Fruit fly (Drosophila melanogaster) whole organism, embryonic: ENCODE measurements around the gene CG32117.
A peak's percentile ranks its signal among the peaks of the same experiment; 100 is the strongest.

ENCODE experiments used
- Ada2b ChIP-seq: fragments of 200-800 bp; sonication (Bioruptor generic); IDR thresholded peaks from 2 replicates; pipeline ENCODE4 v1.3.6; 2022; ENCODE audit warnings: missing biosample characterization, missing genetic modification characterization
- Antp ChIP-seq: fragments of 200-800 bp; sonication (Bioruptor generic); optimal IDR thresholded peaks from 3 replicates; lab custom pipeline; 2016; ENCODE audit warnings: missing biosample characterization, missing genetic modification characterization
- CG10543 ChIP-seq: fragments of 200-800 bp; sonication (Bioruptor generic); optimal IDR thresholded peaks from 3 replicates; lab custom pipeline; 2017; ENCODE audit warnings: missing biosample characterization, mild to moderate bottlenecking, missing genetic modification characterization, moderate library complexity
- CG10565 ChIP-seq: fragments of 200-800 bp; sonication (Bioruptor generic); optimal IDR thresholded peaks from 3 replicates; lab custom pipeline; 2016; ENCODE audit warnings: missing biosample characterization, mild to moderate bottlenecking, missing genetic modification characterization
- CG11247 ChIP-seq: fragments of 200-800 bp; sonication (Bioruptor generic); IDR thresholded peaks from 2 replicates; pipeline ENCODE4 v1.3.6; 2022; ENCODE audit warnings: missing biosample characterization, missing genetic modification characterization
- CG12236 ChIP-seq: fragments of 200-800 bp; sonication (Bioruptor generic); optimal IDR thresholded peaks from 2 replicates; lab custom pipeline; 2016; ENCODE audit warnings: missing biosample characterization, missing genetic modification characterization
- CG1233 ChIP-seq: fragments of 200-800 bp; sonication (Bioruptor generic); optimal IDR thresholded peaks from 4 replicates; lab custom pipeline; 2018; ENCODE audit warnings: missing biosample characterization, mild to moderate bottlenecking, missing genetic modification characterization
- CG13424 ChIP-seq: fragments of 200-800 bp; sonication (Bioruptor generic); optimal IDR thresholded peaks from 2 replicates; lab custom pipeline; 2019; ENCODE audit warnings: missing biosample characterization, mild to moderate bottlenecking, missing genetic modification characterization, moderate library complexity
- CG14014 ChIP-seq: fragments of 200-800 bp; sonication (Bioruptor generic); IDR thresholded peaks from 2 replicates; pipeline ENCODE4 v1.3.6; 2022; ENCODE audit warnings: missing biosample characterization, missing genetic modification characterization
- CG14441 ChIP-seq: fragments of 200-800 bp; sonication (Bioruptor generic); IDR thresholded peaks from 2 replicates; pipeline ENCODE4 v1.3.6; 2022; ENCODE audit warnings: missing biosample characterization, missing genetic modification characterization
- CG15514 ChIP-seq: fragments of 200-800 bp; sonication (Bioruptor generic); optimal IDR thresholded peaks from 3 replicates; lab custom pipeline; 2017; ENCODE audit warnings: missing biosample characterization, missing genetic modification characterization, mild to moderate bottlenecking, moderate library complexity, missing genetic modification reagents
- CG1647 ChIP-seq: fragments of 200-800 bp; sonication (Bioruptor generic); optimal IDR thresholded peaks from 3 replicates; lab custom pipeline; 2016; ENCODE audit warnings: missing biosample characterization, missing genetic modification characterization
- CG17328 ChIP-seq: fragments of 200-800 bp; sonication (Bioruptor generic); IDR thresholded peaks from 2 replicates; pipeline ENCODE4 v1.3.6; 2022; ENCODE audit warnings: missing biosample characterization, missing genetic modification characterization
- CG18764 ChIP-seq: fragments of 200-800 bp; sonication (Bioruptor generic); optimal IDR thresholded peaks from 3 replicates; lab custom pipeline; 2016; ENCODE audit warnings: missing biosample characterization, missing genetic modification characterization
- CG2712 ChIP-seq: fragments of 200-800 bp; optimal IDR thresholded peaks from 3 replicates; lab custom pipeline; 2019; ENCODE audit warnings: missing biosample characterization, mild to moderate bottlenecking, missing genetic modification characterization, moderate library complexity
- CG32532 ChIP-seq: fragments of 200-800 bp; sonication (Bioruptor generic); IDR thresholded peaks from 2 replicates; pipeline ENCODE4 v1.3.6; 2022; ENCODE audit warnings: missing biosample characterization, missing genetic modification characterization
- CG4617 ChIP-seq: fragments of 200-800 bp; sonication (Bioruptor generic); optimal IDR thresholded peaks from 3 replicates; lab custom pipeline; 2016; ENCODE audit warnings: missing biosample characterization, missing genetic modification characterization, borderline replicate concordance
- D ChIP-seq, 2 experiments: fragments of 200-800 bp in 1 of 2; fragments of >200 bp in 1 of 2; sonication (Bioruptor generic) in 1 of 2; optimal IDR thresholded peaks; 2 replicates in 1 of 2; 3 replicates in 1 of 2; lab custom pipeline; 2017; ENCODE audit warnings: mild to moderate bottlenecking in 1 of 2, missing biosample characterization in 1 of 2, missing genetic modification characterization in 1 of 2, missing genetic modification reagents in 1 of 2
- Doc2 ChIP-seq: fragments of 200-800 bp; sonication (Bioruptor generic); IDR thresholded peaks from 2 replicates; pipeline ENCODE4 v1.3.6; 2022; ENCODE audit warnings: missing biosample characterization, missing genetic modification characterization
- Ets65A ChIP-seq: fragments of 200-800 bp; sonication (Bioruptor generic); peaks from one replicate; lab custom pipeline; 2016; ENCODE audit warnings: missing biosample characterization, missing genetic modification characterization
- Hey ChIP-seq: fragments of 200-800 bp; sonication (Bioruptor generic); optimal IDR thresholded peaks from 3 replicates; lab custom pipeline; 2018; ENCODE audit warnings: missing biosample characterization, mild to moderate bottlenecking, missing genetic modification characterization
- Kr ChIP-seq: fragments of 200-800 bp; sonication (Bioruptor generic); optimal IDR thresholded peaks from 2 replicates; lab custom pipeline; 2017; ENCODE audit warnings: missing biosample characterization, mild to moderate bottlenecking, missing genetic modification characterization
- MESR4 ChIP-seq: fragments of 200-800 bp; sonication (Bioruptor generic); optimal IDR thresholded peaks from 2 replicates; lab custom pipeline; 2018; ENCODE audit warnings: missing biosample characterization, mild to moderate bottlenecking, missing genetic modification characterization, moderate library complexity
- Mad ChIP-seq: fragments of 200-800 bp; sonication (Bioruptor generic); optimal IDR thresholded peaks from 2 replicates; lab custom pipeline; 2016; ENCODE audit warnings: missing biosample characterization, missing genetic modification characterization
- Mrtf ChIP-seq: fragments of 200-800 bp; sonication (Bioruptor generic); IDR thresholded peaks from 3 replicates; pipeline ENCODE4 v1.3.6; 2022; ENCODE audit warnings: missing biosample characterization, missing genetic modification characterization
- PHDP ChIP-seq: fragments of 200-800 bp; sonication (Bioruptor generic); optimal IDR thresholded peaks from 3 replicates; lab custom pipeline; 2018; ENCODE audit warnings: missing biosample characterization, mild to moderate bottlenecking, missing genetic modification characterization, moderate library complexity
- Tbp ChIP-seq: fragments of >200 bp; optimal IDR thresholded peaks from 2 replicates; lab custom pipeline; 2018; ENCODE audit warnings: missing biosample characterization, missing genetic modification characterization
- ase ChIP-seq: fragments of 200-800 bp; sonication (Bioruptor generic); IDR thresholded peaks from 3 replicates; pipeline ENCODE4 v1.3.6; 2022; ENCODE audit warnings: missing biosample characterization, missing genetic modification characterization
- ash1 ChIP-seq: fragments of 200-800 bp; sonication (Bioruptor generic); optimal IDR thresholded peaks from 2 replicates; lab custom pipeline; 2018; ENCODE audit warnings: missing biosample characterization, mild to moderate bottlenecking, missing genetic modification characterization
- bbx ChIP-seq: fragments of 200-800 bp; sonication (Bioruptor generic); IDR thresholded peaks from 2 replicates; pipeline ENCODE4 v1.3.6; 2022; ENCODE audit warnings: missing biosample characterization, missing genetic modification characterization; ENCODE audit not compliant: partially characterized antibody
- br ChIP-seq: fragments of >200 bp; optimal IDR thresholded peaks from 2 replicates; lab custom pipeline; 2017
- cad ChIP-seq: fragments of >200 bp; optimal IDR thresholded peaks from 2 replicates; lab custom pipeline; 2017; ENCODE audit warnings: missing biosample characterization, missing genetic modification characterization
- da ChIP-seq: fragments of 200-800 bp; sonication (Bioruptor generic); optimal IDR thresholded peaks from 2 replicates; lab custom pipeline; 2016; ENCODE audit warnings: missing biosample characterization, missing genetic modification characterization
- dati ChIP-seq: fragments of 200-800 bp; sonication (Bioruptor generic); IDR thresholded peaks from 2 replicates; pipeline ENCODE4 v1.3.6; 2022; ENCODE audit warnings: missing biosample characterization, missing genetic modification characterization
- dimm ChIP-seq: fragments of 200-800 bp; sonication (Bioruptor generic); IDR thresholded peaks from 2 replicates; pipeline ENCODE4 v1.3.6; 2022; ENCODE audit warnings: missing biosample characterization, missing genetic modification characterization
- fd64A ChIP-seq: fragments of 200-800 bp; sonication (Bioruptor generic); optimal IDR thresholded peaks from 3 replicates; lab custom pipeline; 2018; ENCODE audit warnings: missing biosample characterization, mild to moderate bottlenecking, missing genetic modification characterization
- grau ChIP-seq: fragments of 200-800 bp; optimal IDR thresholded peaks from 3 replicates; lab custom pipeline; 2019; ENCODE audit warnings: missing biosample characterization, mild to moderate bottlenecking, missing genetic modification characterization, moderate library complexity
- gsb-n ChIP-seq: fragments of 200-800 bp; sonication (Bioruptor generic); optimal IDR thresholded peaks from 3 replicates; lab custom pipeline; 2018; ENCODE audit warnings: missing biosample characterization, mild to moderate bottlenecking, missing genetic modification characterization
- hth ChIP-seq: fragments of >200 bp; optimal IDR thresholded peaks from 2 replicates; lab custom pipeline; 2017; ENCODE audit warnings: inconsistent platforms
- jigr1 ChIP-seq: fragments of 200-800 bp; sonication (Bioruptor generic); IDR thresholded peaks from 3 replicates; pipeline ENCODE4 v1.3.6; 2022; ENCODE audit warnings: missing biosample characterization, missing genetic modification characterization
- ken ChIP-seq: fragments of 200-800 bp; sonication (Bioruptor generic); IDR thresholded peaks from 3 replicates; pipeline ENCODE4 v1.3.6; 2022; ENCODE audit warnings: missing biosample characterization, missing genetic modification characterization
- kni ChIP-seq: fragments of 200-800 bp; sonication (Bioruptor generic); optimal IDR thresholded peaks from 3 replicates; lab custom pipeline; 2017; ENCODE audit warnings: mild to moderate bottlenecking, missing biosample characterization, missing genetic modification reagents, missing genetic modification characterization
- org-1 ChIP-seq: fragments of 200-800 bp; sonication (Bioruptor generic); optimal IDR thresholded peaks from 2 replicates; lab custom pipeline; 2017; ENCODE audit warnings: missing biosample characterization, missing genetic modification characterization
- pfk ChIP-seq: fragments of 200-800 bp; sonication (Bioruptor generic); optimal IDR thresholded peaks from 2 replicates; lab custom pipeline; 2018; ENCODE audit warnings: missing biosample characterization, mild to moderate bottlenecking, missing genetic modification characterization, moderate library complexity
- pzg ChIP-seq: fragments of 200-800 bp; sonication (Bioruptor generic); optimal IDR thresholded peaks from 3 replicates; lab custom pipeline; 2018; ENCODE audit warnings: missing biosample characterization, mild to moderate bottlenecking, missing genetic modification characterization, moderate library complexity
- rib ChIP-seq: fragments of 200-800 bp; sonication (Bioruptor generic); IDR thresholded peaks from 2 replicates; pipeline ENCODE4 v1.3.6; 2022; ENCODE audit warnings: missing biosample characterization, missing genetic modification characterization
- salm ChIP-seq: fragments of 200-800 bp; sonication (Bioruptor generic); optimal IDR thresholded peaks from 2 replicates; lab custom pipeline; 2018; ENCODE audit warnings: missing biosample characterization, mild to moderate bottlenecking, missing genetic modification characterization
- sc ChIP-seq, 3 experiments: fragments of >200 bp in 2 of 3; fragments of 200-800 bp in 1 of 3; sonication (Bioruptor generic) in 1 of 3; optimal IDR thresholded peaks; 2 replicates in 2 of 3; 3 replicates in 1 of 3; lab custom pipeline; 2017; ENCODE audit warnings: mild to moderate bottlenecking in 1 of 3, missing biosample characterization in 1 of 3, missing genetic modification characterization in 1 of 3, missing genetic modification reagents in 1 of 3
- wdn ChIP-seq: fragments of 200-800 bp; sonication (Bioruptor generic); IDR thresholded peaks from 2 replicates; pipeline ENCODE4 v1.3.6; 2022; ENCODE audit warnings: missing biosample characterization, missing genetic modification characterization
- zf30C ChIP-seq: fragments of 200-800 bp; sonication (Bioruptor generic); optimal IDR thresholded peaks from 3 replicates; lab custom pipeline; 2018; ENCODE audit warnings: missing biosample characterization, mild to moderate bottlenecking, missing genetic modification characterization

CG32117 gene

DNA sequence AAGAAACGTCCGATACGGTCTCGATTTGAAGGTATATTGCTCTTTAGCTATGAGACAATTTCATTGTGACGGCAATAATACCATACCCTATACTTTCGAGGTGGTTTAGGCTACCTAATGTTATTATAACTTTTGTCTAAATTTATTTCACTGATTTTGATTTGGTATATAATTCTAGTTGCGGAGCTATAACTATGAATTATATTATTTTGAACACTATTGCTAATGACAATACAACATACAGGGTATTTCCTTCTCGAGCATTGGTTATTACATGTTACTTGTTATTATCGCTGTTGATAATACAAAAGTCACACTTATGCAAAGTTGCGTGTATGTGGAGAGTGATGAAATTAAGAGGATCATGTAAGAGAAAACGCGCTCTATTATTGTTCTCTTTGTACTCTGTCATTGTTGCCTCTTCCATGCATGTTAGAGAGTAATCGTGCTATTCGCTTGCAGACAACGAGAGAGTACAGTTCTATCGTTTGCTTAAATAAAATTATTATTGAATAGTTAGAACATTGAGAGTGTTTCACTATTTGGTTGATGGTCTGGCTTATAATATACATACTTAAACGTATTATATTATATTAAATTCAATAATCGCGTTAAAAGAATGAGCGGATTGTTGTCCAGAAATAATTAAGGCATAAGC, 10.2 kb upstream of the CG32117 start, which contains the start of gene CG32115 (continued):
- peak; percentile 98 for TF ChIP-seq Ets65A
- TF ChIP-seq MESR4 (GFP tag; lab: Kevin White, UChicago), result peak; percentile 47
- peak; percentile 90 for TF ChIP-seq ken
- peak; percentile 95 for TF ChIP-seq CG2712 (tag; lab: Kevin White, UChicago)
- peak; percentile 73 for TF ChIP-seq dimm
- peak; percentile 98 for TF ChIP-seq PHDP (tag; lab: Kevin White, UChicago)
- TF ChIP-seq CG14441, result peak; percentile 96
- TF ChIP-seq CG13424 (tag; lab: Kevin White, UChicago), result peak; percentile 96
- no peak for TF ChIP-seq hth (lab: Kevin White, UChicago)
- TF ChIP-seq br (lab: Kevin White, UChicago), result no peak
- TF ChIP-seq CG15514 (GFP tag; lab: Kevin White, UChicago), result peak; percentile 81
- TF ChIP-seq pzg (GFP tag; lab: Kevin White, UChicago), result peak; percentile 22
- peak; percentile 96 for TF ChIP-seq grau (tag; lab: Kevin White, UChicago)
- peak; percentile 94 for TF ChIP-seq CG11247 (GFP tag; lab: Robert Waterston, UW)
- peak; percentile 90 for TF ChIP-seq CG1233
- no peak for TF ChIP-seq sc (optimal IDR thresholded peaks at IDR 0.05; lab: Kevin White, UChicago)
- peak; percentile 82 for TF ChIP-seq sc (GFP tag; optimal IDR thresholded peaks at IDR 0.05; lab: Kevin White, UChicago)
- peak; percentile 84 for TF ChIP-seq CG18764
- TF ChIP-seq CG14014 (GFP tag; lab: Robert Waterston, UW), result peak; percentile 96; the same call in 1 of the 2 replicates
- peak; percentile 86 for TF ChIP-seq gsb-n
- peak; percentile 98 for TF ChIP-seq CG32532 (GFP tag; lab: Robert Waterston, UW)
- peak; percentile 91 for TF ChIP-seq CG17328 (GFP tag; lab: Robert Waterston, UW)
- TF ChIP-seq bbx (GFP tag; lab: Robert Waterston, UW), result no peak
- TF ChIP-seq Antp (GFP tag; lab: Kevin White, UChicago), result peak; percentile 82
- TF ChIP-seq Tbp (GFP tag; lab: Kevin White, UChicago), result no peak
- peak; percentile 95 for TF ChIP-seq wdn (GFP tag; lab: Robert Waterston, UW)
- no peak for TF ChIP-seq zf30C (GFP tag; lab: Kevin White, UChicago)
- peak; percentile 95 for TF ChIP-seq ase
- TF ChIP-seq da (GFP tag; lab: Kevin White, UChicago), result peak; percentile 61
- TF ChIP-seq ash1 (GFP tag; lab: Kevin White, UChicago), result no peak
- no peak for TF ChIP-seq kni (GFP tag; lab: Kevin White, UChicago)
- TF ChIP-seq salm, result peak; percentile 91
- TF ChIP-seq fd64A, result peak; percentile 60
- TF ChIP-seq cad (GFP tag; lab: Kevin White, UChicago), result no peak
- TF ChIP-seq Ada2b (GFP tag; lab: Robert Waterston, UW), result peak; percentile 94
- peak; percentile 67; the same call in 1 of the 2 replicates for TF ChIP-seq Doc2 (GFP tag; lab: Robert Waterston, UW)
- peak; percentile 85 for TF ChIP-seq dati (GFP tag; lab: Robert Waterston, UW)
- peak; percentile 97 for TF ChIP-seq rib (GFP tag; lab: Robert Waterston, UW)
- peak; percentile 65 for TF ChIP-seq CG12236 (GFP tag; lab: Kevin White, UChicago)
- no peak for TF ChIP-seq D (optimal IDR thresholded peaks at IDR 0.05; lab: Kevin White, UChicago)
- TF ChIP-seq D (GFP tag; optimal IDR thresholded peaks at IDR 0.05; lab: Kevin White, UChicago), result peak; percentile 69
- peak; percentile 91 for TF ChIP-seq CG1647 (GFP tag; lab: Kevin White, UChicago)
- no peak for TF ChIP-seq CG10543 (GFP tag; lab: Kevin White, UChicago)
- TF ChIP-seq CG10565 (GFP tag; lab: Kevin White, UChicago), result peak; percentile 15
- peak; percentile 81; the same call in 2 of the 3 replicates for TF ChIP-seq jigr1 (GFP tag; lab: Robert Waterston, UW)
- TF ChIP-seq Mrtf (GFP tag; lab: Robert Waterston, UW), result peak; percentile 93
- TF ChIP-seq CG4617 (GFP tag; lab: Kevin White, UChicago), result peak; percentile 70
- peak; percentile 74 for TF ChIP-seq Hey
- TF ChIP-seq Mad (GFP tag; lab: Kevin White, UChicago), result peak; percentile 83
- TF ChIP-seq org-1, result peak; percentile 83
- TF ChIP-seq Kr (GFP tag; lab: Kevin White, UChicago), result no peak
- no peak for TF ChIP-seq pfk (GFP tag; lab: Kevin White, UChicago)
